Worm (Caenorhabditis elegans) whole organism, late embryonic: Measurements from ENCODE around the gene Y53F4B.20.

Experiments
- C38D4.7 ChIP-seq: fragments of 200-800 bp; sonication (Bioruptor generic); optimal IDR thresholded peaks from 2 replicates; lab custom pipeline; 2018; ENCODE audit warnings: mild to moderate bottlenecking, missing genetic modification characterization, moderate library complexity, missing compliant biosample characterization
- K09A11.1 ChIP-seq: sonication (generic microtip); optimal IDR thresholded peaks from 2 replicates; lab custom pipeline; 2017; ENCODE audit warnings: antibody characterized with exemption, mild to moderate bottlenecking, missing genetic modification characterization, missing compliant biosample characterization; ENCODE audit not compliant: insufficient read depth
- T23F11.4 ChIP-seq: fragments of 200-800 bp; sonication (Bioruptor generic); optimal IDR thresholded peaks from 2 replicates; lab custom pipeline; 2018; ENCODE audit warnings: mild to moderate bottlenecking, missing genetic modification characterization, missing compliant biosample characterization
- ceh-19 ChIP-seq: fragments of 200-800 bp; sonication (Bioruptor generic); optimal IDR thresholded peaks from 2 replicates; lab custom pipeline; 2018; ENCODE audit warnings: mild to moderate bottlenecking, missing genetic modification characterization, missing compliant biosample characterization
- ceh-2 ChIP-seq: sonication (generic microtip); optimal IDR thresholded peaks from 2 replicates; lab custom pipeline; 2016; ENCODE audit warnings: missing genotype, missing genetic modification characterization, missing compliant biosample characterization
- ceh-24 ChIP-seq: sonication (generic microtip); optimal IDR thresholded peaks from 2 replicates; lab custom pipeline; 2016; ENCODE audit warnings: mild to moderate bottlenecking, missing genetic modification characterization, missing compliant biosample characterization
- ceh-30 ChIP-seq: fragments of 150-350 bp; optimal IDR thresholded peaks from 2 replicates; lab custom pipeline; 2014; ENCODE audit warnings: missing biosample characterization, missing genetic modification characterization
- che-1 ChIP-seq: sonication (generic microtip); optimal IDR thresholded peaks from 2 replicates; lab custom pipeline; 2016; ENCODE audit warnings: mild to moderate bottlenecking, missing genetic modification characterization, missing compliant biosample characterization
- dmd-4 ChIP-seq: sonication (generic microtip); optimal IDR thresholded peaks from 2 replicates; lab custom pipeline; 2016; ENCODE audit warnings: borderline replicate concordance, missing genetic modification characterization, missing compliant biosample characterization
- dve-1 ChIP-seq: sonication (generic microtip); optimal IDR thresholded peaks from 2 replicates; lab custom pipeline; 2017; ENCODE audit warnings: antibody characterized with exemption, mild to moderate bottlenecking, missing genetic modification characterization, missing compliant biosample characterization
- eyg-1 ChIP-seq: sonication (generic microtip); optimal IDR thresholded peaks from 2 replicates; lab custom pipeline; 2016; ENCODE audit warnings: missing genotype, missing genetic modification characterization, missing compliant biosample characterization
- fkh-6 ChIP-seq: sonication (generic microtip); optimal IDR thresholded peaks from 2 replicates; lab custom pipeline; 2016; ENCODE audit warnings: missing genetic modification characterization, missing compliant biosample characterization
- hlh-13 ChIP-seq: fragments of 200-800 bp; sonication (Bioruptor generic); optimal IDR thresholded peaks from 2 replicates; lab custom pipeline; 2018; ENCODE audit warnings: mild to moderate bottlenecking, missing genetic modification characterization, missing compliant biosample characterization
- hlh-15 ChIP-seq: sonication (generic microtip); optimal IDR thresholded peaks from 2 replicates; lab custom pipeline; 2016; ENCODE audit warnings: missing genetic modification characterization, missing compliant biosample characterization
- hlh-8 ChIP-seq: sonication (generic microtip); optimal IDR thresholded peaks from 2 replicates; lab custom pipeline; 2016; ENCODE audit warnings: missing genotype, missing genetic modification characterization, missing compliant biosample characterization
- nhr-11 ChIP-seq: fragments of 150-350 bp; optimal IDR thresholded peaks from 2 replicates; lab custom pipeline; 2014; ENCODE audit warnings: missing biosample characterization, missing genetic modification characterization
- nhr-232 ChIP-seq: sonication (generic microtip); optimal IDR thresholded peaks from 2 replicates; lab custom pipeline; 2016; ENCODE audit warnings: missing genetic modification characterization, missing compliant biosample characterization
- pat-9 ChIP-seq: fragments of 200-800 bp; sonication (Bioruptor generic); optimal IDR thresholded peaks from 2 replicates; lab custom pipeline; 2018; ENCODE audit warnings: mild to moderate bottlenecking, missing genetic modification characterization, moderate library complexity, missing compliant biosample characterization
- pqm-1 ChIP-seq: sonication (generic microtip); optimal IDR thresholded peaks from 2 replicates; lab custom pipeline; 2016; ENCODE audit warnings: missing genetic modification characterization, missing compliant biosample characterization
- pros-1 ChIP-seq: fragments of 150-350 bp; optimal IDR thresholded peaks from 2 replicates; lab custom pipeline; 2014; ENCODE audit warnings: missing biosample characterization, missing genetic modification reagents, missing genetic modification characterization
- ref-2 ChIP-seq: sonication (generic microtip); optimal IDR thresholded peaks from 2 replicates; lab custom pipeline; 2016; ENCODE audit warnings: missing genetic modification characterization, missing compliant biosample characterization
- rnt-1 ChIP-seq: sonication (generic microtip); optimal IDR thresholded peaks from 2 replicates; lab custom pipeline; 2016; ENCODE audit warnings: missing genetic modification characterization, missing compliant biosample characterization
- sox-4 ChIP-seq: sonication (generic microtip); optimal IDR thresholded peaks from 2 replicates; lab custom pipeline; 2017; ENCODE audit warnings: mild to moderate bottlenecking, missing genetic modification characterization, inconsistent platforms, missing compliant biosample characterization
- unc-42 ChIP-seq: sonication (generic microtip); optimal IDR thresholded peaks from 2 replicates; lab custom pipeline; 2016; ENCODE audit warnings: missing genotype, missing genetic modification characterization, missing compliant biosample characterization
- unc-55 ChIP-seq: sonication (generic microtip); optimal IDR thresholded peaks from 2 replicates; lab custom pipeline; 2017; ENCODE audit warnings: missing biosample characterization, missing genetic modification reagents, missing genetic modification characterization
- zip-5 ChIP-seq: sonication (generic microtip); optimal IDR thresholded peaks from 2 replicates; lab custom pipeline; 2016; ENCODE audit warnings: missing genetic modification characterization, missing compliant biosample characterization

Y53F4B.20 gene

ce11 chrII:15124193-15124592 lies 39.9 kb downstream of the Y53F4B.20 start, which contains the start of gene Y53F4B.23:
Gene Y53F4B.23, plus strand, starts transcription at chrII:15124504.
- TF ChIP-seq C38D4.7 (GFP tag; lab: Kevin White, UChicago) (no peak), nhr-232 (tag; lab: Kevin White, UChicago) (no peak), ref-2 (tag; lab: Kevin White, UChicago) (no peak), hlh-13 (GFP tag; lab: Kevin White, UChicago) (no peak), hlh-15 (tag; lab: Kevin White, UChicago) (no peak), T23F11.4 (GFP tag; lab: Kevin White, UChicago) (no peak), che-1 (no peak), pat-9 (tag; lab: Kevin White, UChicago) (no peak), eyg-1 (tag; lab: Kevin White, UChicago) (no peak), pros-1 (no peak), ceh-30 (tag; lab: Kevin White, UChicago) (no peak), unc-42 (tag; lab: Kevin White, UChicago) (no peak), unc-55 (GFP tag; lab: Kevin White, UChicago) (no peak)

ce11 chrII:15130512-15130911 lies 46.2 kb downstream of the Y53F4B.20 start, which contains the start of gene Y53F4B.62:
Gene Y53F4B.62, minus strand, starts transcription at chrII:15130612.
- TF ChIP-seq nhr-11 (tag; lab: Kevin White, UChicago) (no peak), ceh-19 (no peak), T23F11.4 (GFP tag; lab: Kevin White, UChicago) (no peak), sox-4 (tag; lab: Kevin White, UChicago) (no peak), rnt-1 (no peak), zip-5 (tag; lab: Kevin White, UChicago) (no peak), dve-1 (no peak), ceh-30 (tag; lab: Kevin White, UChicago) (no peak), fkh-6 (tag; lab: Kevin White, UChicago) (no peak), pqm-1 (tag; lab: Kevin White, UChicago) (no peak)

DNA sequence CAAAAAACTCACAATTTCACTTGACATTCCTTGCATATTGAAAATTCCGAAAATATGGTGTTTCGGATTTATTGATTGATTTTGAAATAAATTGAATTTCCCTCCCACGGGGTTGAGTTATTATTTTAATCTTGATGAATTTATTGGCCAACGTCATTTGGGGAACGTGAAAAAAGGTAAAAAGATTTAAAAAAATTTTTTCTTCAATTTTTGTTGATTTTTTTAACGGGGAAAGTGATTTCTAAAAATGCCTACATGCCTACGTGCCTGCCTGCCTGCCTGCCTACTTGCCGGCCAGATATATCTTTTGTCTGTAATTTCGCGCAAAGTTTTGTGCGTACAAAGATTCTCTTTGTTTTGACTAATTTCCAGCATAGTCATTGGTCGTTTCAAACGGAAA lies 50.1 kb downstream of the Y53F4B.20 start, which contains the start of gene Y53F4B.24:
Gene Y53F4B.24, minus strand, starts transcription at position 101 of the 400 bp plus-strand sequence.
- no peak for TF ChIP-seq dmd-4 (tag; lab: Kevin White, UChicago)
- TF ChIP-seq nhr-232 (tag; lab: Kevin White, UChicago) = no peak
- TF ChIP-seq K09A11.1 (tag; lab: Kevin White, UChicago) = no peak
- TF ChIP-seq ceh-24 (tag; lab: Kevin White, UChicago) = no peak
- TF ChIP-seq ceh-2 = no peak

- TF ChIP-seq hlh-8 (tag; lab: Kevin White, UChicago) = no peak
Observed at ce11 chrII:15135886-15136285, 51.6 kb downstream of the Y53F4B.20 start, which contains the start of gene Y53F4B.25. Gene Y53F4B.25, plus strand, starts transcription at chrII:15136186.
